Worm (Caenorhabditis elegans): ENCODE data around the gene fbxb-37.

Gene fbxb-37

ce11 chrII:2122762-2123161, 29.1 kb upstream of the fbxb-37 start:
- TF ChIP-seq elt-2 (tag; optimal IDR thresholded peaks at IDR 0.05), result peak; percentile 55
- TF ChIP-seq fkh-10 (GFP tag; optimal IDR thresholded peaks at IDR 0.05), result no peak
- TF ChIP-seq nhr-237 (tag; optimal IDR thresholded peaks at IDR 0.05), result no peak
- TF ChIP-seq nhr-67 (tag; optimal IDR thresholded peaks at IDR 0.05), result no peak
- TF ChIP-seq aly-2 (tag; optimal IDR thresholded peaks at IDR 0.05), result no peak

ce11 chrII:2122091-2122490, 28.4 kb upstream of the fbxb-37 start, which contains the start of gene math-37:
Gene math-37 (minus strand): TSS chrII:2122191.
- no peak for TF ChIP-seq lsy-12 (tag; optimal IDR thresholded peaks at IDR 0.05)
- TF ChIP-seq ama-1 (optimal IDR thresholded peaks at IDR 0.05), result no peak
- TF ChIP-seq ceh-9 (tag; optimal IDR thresholded peaks at IDR 0.05), result no peak
- TF ChIP-seq tbx-2 (tag; optimal IDR thresholded peaks at IDR 0.05), result no peak
- peak; percentile 18 for TF ChIP-seq pqm-1 (tag; optimal IDR thresholded peaks at IDR 0.05)
- no peak for TF ChIP-seq nhr-43 (tag; optimal IDR thresholded peaks at IDR 0.05; ENCODE audit: poor library complexity, severe bottlenecking)
- TF ChIP-seq elt-2 (tag; optimal IDR thresholded peaks at IDR 0.05), result peak; percentile 55
- TF ChIP-seq ceh-16 (tag; optimal IDR thresholded peaks at IDR 0.05), result no peak
- TF ChIP-seq skn-1 (tag; optimal IDR thresholded peaks at IDR 0.05), result no peak
- no peak for TF ChIP-seq elt-3 (tag; optimal IDR thresholded peaks at IDR 0.05)
- TF ChIP-seq nhr-11 (tag; optimal IDR thresholded peaks at IDR 0.05), result no peak
- TF ChIP-seq ceh-28 (tag; optimal IDR thresholded peaks at IDR 0.05), result no peak
- no peak for TF ChIP-seq zag-1 (tag; optimal IDR thresholded peaks at IDR 0.05)
- TF ChIP-seq nhr-12 (tag; optimal IDR thresholded peaks at IDR 0.05), result no peak
- no peak for TF ChIP-seq nhr-76 (tag; optimal IDR thresholded peaks at IDR 0.05)

ce11 chrII:2116794-2117193, 23.1 kb upstream of the fbxb-37 start, which contains the start of gene srh-195:
Gene srh-195 (minus strand): TSS chrII:2116894.
- TF ChIP-seq nhr-11 (tag; optimal IDR thresholded peaks at IDR 0.05), result no peak

ce11 chrII:2114488-2114887, 20.8 kb upstream of the fbxb-37 start:
- TF ChIP-seq R02D3.7 (tag; optimal IDR thresholded peaks at IDR 0.05) (no peak), sea-2 (GFP tag; optimal IDR thresholded peaks at IDR 0.05) (no peak), ceh-16 (tag; optimal IDR thresholded peaks at IDR 0.05) (no peak), nhr-77 (tag; optimal IDR thresholded peaks at IDR 0.05) (no peak), skn-1 (tag; optimal IDR thresholded peaks at IDR 0.05) (no peak), nhr-25 (tag; optimal IDR thresholded peaks at IDR 0.05) (no peak), pha-4 (tag; optimal IDR thresholded peaks at IDR 0.05) (no peak), snpc-4 (tag; optimal IDR thresholded peaks at IDR 0.05) (no peak), fkh-10 (GFP tag; optimal IDR thresholded peaks at IDR 0.05) (no peak), tbx-2 (tag; optimal IDR thresholded peaks at IDR 0.05) (no peak), unc-39 (tag; optimal IDR thresholded peaks at IDR 0.05) (no peak), egl-27 (tag; optimal IDR thresholded peaks at IDR 0.05) (no peak), pqm-1 (tag; optimal IDR thresholded peaks at IDR 0.05) (no peak), ama-1 (optimal IDR thresholded peaks at IDR 0.05) (no peak), elt-1 (tag; optimal IDR thresholded peaks at IDR 0.05) (no peak), eor-1 (tag; optimal IDR thresholded peaks at IDR 0.05) (no peak)

ce11 chrII:2112948-2113347, 19.3 kb upstream of the fbxb-37 start, which contains the start of gene R52.6:
Gene R52.6 (minus strand): TSS chrII:2113048.
- no peak for TF ChIP-seq unc-62 (GFP tag; optimal IDR thresholded peaks at IDR 0.05)
- no peak for TF ChIP-seq pha-4 (tag; optimal IDR thresholded peaks at IDR 0.05)
- no peak for TF ChIP-seq ceh-16 (tag; optimal IDR thresholded peaks at IDR 0.05)
- TF ChIP-seq hmg-11 (tag; optimal IDR thresholded peaks at IDR 0.05), result no peak
- TF ChIP-seq tbx-2 (tag; optimal IDR thresholded peaks at IDR 0.05), result no peak
- no peak for TF ChIP-seq nhr-77 (tag; optimal IDR thresholded peaks at IDR 0.05)
- no peak for TF ChIP-seq eor-1 (tag; optimal IDR thresholded peaks at IDR 0.05)
- TF ChIP-seq zag-1 (tag; optimal IDR thresholded peaks at IDR 0.05), result no peak
- no peak for TF ChIP-seq nhr-43 (tag; optimal IDR thresholded peaks at IDR 0.05; ENCODE audit: poor library complexity, severe bottlenecking)
- no peak for TF ChIP-seq nfya-1 (tag; optimal IDR thresholded peaks at IDR 0.05; ENCODE audit: insufficient read depth)
- no peak for TF ChIP-seq aly-2 (tag; optimal IDR thresholded peaks at IDR 0.05)
- TF ChIP-seq ama-1 (optimal IDR thresholded peaks at IDR 0.05), result no peak
- TF ChIP-seq nhr-76 (tag; optimal IDR thresholded peaks at IDR 0.05), result no peak
- no peak for TF ChIP-seq R02D3.7 (tag; optimal IDR thresholded peaks at IDR 0.05)

ce11 chrII:2109943-2110342, 16.3 kb upstream of the fbxb-37 start, which contains the start of gene R52.5:
Gene R52.5 (minus strand): TSS chrII:2110043.
- TF ChIP-seq elt-3 (tag; optimal IDR thresholded peaks at IDR 0.05) (no peak), jun-1 (tag; optimal IDR thresholded peaks at IDR 0.05) (no peak), nhr-12 (tag; optimal IDR thresholded peaks at IDR 0.05) (no peak), ZK546.5 (tag; optimal IDR thresholded peaks at IDR 0.05) (no peak), ceh-82 (tag; optimal IDR thresholded peaks at IDR 0.05) (no peak), nhr-23 (tag; optimal IDR thresholded peaks at IDR 0.05) (no peak), ceh-9 (tag; optimal IDR thresholded peaks at IDR 0.05) (no peak), nhr-76 (tag; optimal IDR thresholded peaks at IDR 0.05) (no peak)
